Fruit fly (Drosophila melanogaster): Measurements from ENCODE around the gene CG14218.
A peak's percentile ranks its signal among the peaks of the same experiment; 100 is the strongest.

The CG14218 gene

DNA sequence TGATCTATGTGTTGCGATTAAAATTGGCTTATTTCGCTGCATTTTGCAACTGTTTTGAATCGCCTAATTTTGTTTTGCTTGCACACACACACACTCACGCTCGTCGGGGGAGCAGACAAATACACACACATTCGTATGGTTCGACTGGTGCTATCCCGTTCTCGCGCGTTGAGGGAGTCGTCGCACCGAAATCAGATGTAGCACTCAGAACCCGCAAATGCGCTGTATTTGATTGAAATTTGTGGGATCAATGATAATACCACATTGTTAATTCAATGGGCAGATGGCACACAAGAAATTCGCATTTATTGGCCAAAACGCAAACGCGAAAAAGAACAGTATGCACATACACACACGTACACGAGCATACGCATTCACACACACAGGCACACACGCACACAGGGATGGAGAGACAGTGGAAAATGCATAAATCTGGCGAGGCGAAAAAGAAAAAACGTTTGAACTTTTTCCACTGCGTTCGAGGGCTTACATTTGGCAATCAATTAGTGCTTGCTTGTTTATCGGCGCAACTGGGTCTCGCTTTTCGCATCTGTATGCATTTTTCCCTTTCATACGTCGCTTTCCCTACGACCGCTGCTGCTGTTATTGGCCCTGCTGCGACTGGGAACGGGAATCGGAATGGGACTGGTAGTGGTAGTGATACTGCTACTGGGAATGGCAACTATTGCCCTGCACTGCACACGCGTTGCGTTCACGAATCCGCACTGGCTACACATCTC lies 2.7 kb downstream of the CG14218 start (continued):
- TF ChIP-seq ttk (GFP tag; IDR thresholded peaks at IDR 0.05) = no peak
- TF ChIP-seq CG7928 (GFP tag; optimal IDR thresholded peaks at IDR 0.05) = peak; percentile 75
- no peak for TF ChIP-seq sob (GFP tag; IDR thresholded peaks at IDR 0.05)
- TF ChIP-seq cg (GFP tag; optimal IDR thresholded peaks at IDR 0.05) = peak; percentile 95

DNA sequence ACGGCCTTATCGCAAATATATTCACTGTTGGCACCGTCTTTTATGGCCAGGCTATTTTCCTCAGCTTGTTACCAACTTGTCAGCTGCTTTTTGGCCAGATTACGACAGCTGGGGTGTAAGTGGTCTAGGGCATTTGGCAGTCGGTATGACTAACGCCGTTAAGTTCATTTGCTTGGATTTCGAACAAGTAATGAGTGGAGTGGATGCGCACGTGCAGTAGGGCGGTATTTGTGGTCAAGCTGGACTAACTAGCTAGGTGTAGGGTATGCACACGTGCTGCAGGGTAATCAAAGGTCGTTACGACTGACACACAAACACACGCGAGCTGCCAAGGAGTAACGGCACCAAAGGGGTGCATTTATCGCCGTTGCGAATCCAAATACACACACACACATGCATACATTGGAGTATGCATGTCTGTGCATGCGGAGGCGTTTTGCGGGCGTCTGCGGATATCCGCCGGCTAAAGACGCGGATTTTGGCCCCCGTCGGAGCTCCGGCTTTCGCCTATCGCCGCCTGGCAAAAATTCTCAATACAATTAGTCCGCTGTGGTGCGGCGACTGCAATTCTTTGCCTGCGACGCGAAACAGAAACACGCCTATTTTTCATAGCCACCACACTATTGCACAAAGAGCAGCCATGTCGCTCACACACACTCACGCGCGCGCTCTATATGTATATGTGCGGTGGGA lies 3.7 kb downstream of the CG14218 start:
- TF ChIP-seq CG11456 (GFP tag; IDR thresholded peaks at IDR 0.05) (no peak), H2.0 (GFP tag; IDR thresholded peaks at IDR 0.05) (no peak), CG10274 (GFP tag; optimal IDR thresholded peaks at IDR 0.05) (peak; percentile 69), Med (GFP tag) (peak; percentile 42), D19A (tag; optimal IDR thresholded peaks at IDR 0.05) (peak; percentile 54), CG14860 (GFP tag; IDR thresholded peaks at IDR 0.05; ENCODE audit: partially characterized antibody) (no peak), MBD-R2 (GFP tag; IDR thresholded peaks at IDR 0.05) (peak; percentile 23; the same call in 1 of the 2 replicates), CG1647 (GFP tag; optimal IDR thresholded peaks at IDR 0.05) (no peak), CG4730 (GFP tag; IDR thresholded peaks at IDR 0.05) (no peak), CG4282 (GFP tag; optimal IDR thresholded peaks at IDR 0.05) (no peak), CG3847 (GFP tag; IDR thresholded peaks at IDR 0.05) (no peak), CG6791 (GFP tag; IDR thresholded peaks at IDR 0.05; ENCODE audit: partially characterized antibody) (no peak), nerfin-1 (tag; optimal IDR thresholded peaks at IDR 0.05) (peak; percentile 30), inv (GFP tag; IDR thresholded peaks at IDR 0.05; ENCODE audit: partially characterized antibody) (no peak), D19B (GFP tag; optimal IDR thresholded peaks at IDR 0.05) (peak; percentile 52), tna (GFP tag; IDR thresholded peaks at IDR 0.05; ENCODE audit: partially characterized antibody) (no peak), CG6654 (GFP tag; optimal IDR thresholded peaks at IDR 0.05) (no peak), phol (tag; optimal IDR thresholded peaks at IDR 0.05) (peak; percentile 54), CG2129 (GFP tag; IDR thresholded peaks at IDR 0.05; ENCODE audit: partially characterized antibody) (no peak), Mad (GFP tag; optimal IDR thresholded peaks at IDR 0.05) (no peak), cg (GFP tag; optimal IDR thresholded peaks at IDR 0.05) (peak; percentile 76), trem (tag; optimal IDR thresholded peaks at IDR 0.05) (no peak), CG4404 (GFP tag; IDR thresholded peaks at IDR 0.05) (no peak), CG3163 (GFP tag; optimal IDR thresholded peaks at IDR 0.05) (no peak), salm (tag; optimal IDR thresholded peaks at IDR 0.05) (no peak), TFAM (GFP tag; optimal IDR thresholded peaks at IDR 0.05) (no peak), so (GFP tag; IDR thresholded peaks at IDR 0.05) (0 out of 3 replicates have a peak, but pooled peaks have one; percentile 9), Sox100B (GFP tag; optimal IDR thresholded peaks at IDR 0.05) (no peak), CG13775 (GFP tag; optimal IDR thresholded peaks at IDR 0.05) (peak; percentile 95), p53 (GFP tag; optimal IDR thresholded peaks at IDR 0.05) (peak; percentile 90), CG16813 (GFP tag; IDR thresholded peaks at IDR 0.05; ENCODE audit: partially characterized antibody) (no peak), CG17568 (GFP tag; optimal IDR thresholded peaks at IDR 0.05) (no peak), CG15479 (GFP tag; optimal IDR thresholded peaks at IDR 0.05) (peak; percentile 39), CG6854 (GFP tag; optimal IDR thresholded peaks at IDR 0.05) (no peak), nom (GFP tag; optimal IDR thresholded peaks at IDR 0.05) (peak; percentile 9), CG15011 (GFP tag; optimal IDR thresholded peaks at IDR 0.05) (no peak), Oli (tag; optimal IDR thresholded peaks at IDR 0.05) (no peak)

Data from whole organism, embryonic.